Fruit fly (Drosophila melanogaster) whole organism, embryonic: ENCODE measurements around the gene CG43085.

ENCODE experiments used
- ATbp ChIP-seq: fragments of 200-800 bp; sonication (Bioruptor generic); optimal IDR thresholded peaks from 2 replicates; lab custom pipeline; 2017; ENCODE audit warnings: missing biosample characterization, mild to moderate bottlenecking, missing genetic modification characterization, missing genetic modification reagents
- CG10321 ChIP-seq: fragments of 200-800 bp; sonication (Bioruptor generic); IDR thresholded peaks from 2 replicates; pipeline ENCODE4 v1.3.6; 2022; ENCODE audit warnings: missing biosample characterization, missing genetic modification characterization
- CG12769 ChIP-seq: fragments of 200-800 bp; sonication (Bioruptor generic); optimal IDR thresholded peaks from 2 replicates; lab custom pipeline; 2019; ENCODE audit warnings: missing biosample characterization, mild to moderate bottlenecking, missing genetic modification characterization, moderate library complexity
- CG18262 ChIP-seq: fragments of 200-800 bp; optimal IDR thresholded peaks from 3 replicates; lab custom pipeline; 2019; ENCODE audit warnings: missing biosample characterization, mild to moderate bottlenecking, missing genetic modification characterization, moderate library complexity
- CG2199 ChIP-seq: fragments of 200-800 bp; sonication (Bioruptor generic); IDR thresholded peaks from 3 replicates; pipeline ENCODE4 v1.3.6; 2022; ENCODE audit warnings: missing biosample characterization, missing genetic modification characterization
- CG3281 ChIP-seq: fragments of 200-800 bp; sonication (Bioruptor generic); optimal IDR thresholded peaks from 3 replicates; lab custom pipeline; 2017; ENCODE audit warnings: missing biosample characterization, mild to moderate bottlenecking, missing genetic modification characterization
- CG4617 ChIP-seq: fragments of 200-800 bp; sonication (Bioruptor generic); optimal IDR thresholded peaks from 3 replicates; lab custom pipeline; 2016; ENCODE audit warnings: missing biosample characterization, missing genetic modification characterization, borderline replicate concordance
- CG7357 ChIP-seq: fragments of 200-800 bp; sonication (Bioruptor generic); IDR thresholded peaks from 3 replicates; pipeline ENCODE4 v1.3.6; 2022; ENCODE audit warnings: missing biosample characterization, missing genetic modification characterization
- CG7963 ChIP-seq: fragments of 200-800 bp; sonication (Bioruptor generic); IDR thresholded peaks from 3 replicates; pipeline ENCODE4 v1.3.6; 2022; ENCODE audit warnings: missing biosample characterization, missing genetic modification characterization; ENCODE audit not compliant: partially characterized antibody
- D ChIP-seq, 2 experiments: fragments of 200-800 bp in 1 of 2; fragments of >200 bp in 1 of 2; sonication (Bioruptor generic) in 1 of 2; optimal IDR thresholded peaks; 2 replicates in 1 of 2; 3 replicates in 1 of 2; lab custom pipeline; 2017; ENCODE audit warnings: mild to moderate bottlenecking in 1 of 2, missing biosample characterization in 1 of 2, missing genetic modification characterization in 1 of 2, missing genetic modification reagents in 1 of 2
- Drgx ChIP-seq: fragments of 200-800 bp; sonication (Bioruptor generic); IDR thresholded peaks from 2 replicates; pipeline ENCODE4 v1.3.6; 2022; ENCODE audit warnings: missing biosample characterization, missing genetic modification characterization
- Elba2 ChIP-seq: fragments of 200-800 bp; sonication (Bioruptor generic); optimal IDR thresholded peaks from 3 replicates; lab custom pipeline; 2016; ENCODE audit warnings: missing biosample characterization, missing genetic modification characterization
- Kr ChIP-seq: fragments of 200-800 bp; sonication (Bioruptor generic); optimal IDR thresholded peaks from 2 replicates; lab custom pipeline; 2017; ENCODE audit warnings: missing biosample characterization, mild to moderate bottlenecking, missing genetic modification characterization
- Med ChIP-seq: fragments of 200-800 bp; sonication (Bioruptor generic); peaks from one replicate; lab custom pipeline; 2016; ENCODE audit warnings: missing biosample characterization, missing genetic modification characterization, mild to moderate bottlenecking, inconsistent platforms, moderate library complexity
- Pdp1 ChIP-seq, 2 experiments: fragments of 200-800 bp; sonication (Bioruptor generic); optimal IDR thresholded peaks; 3 replicates each; lab custom pipeline; 2016; ENCODE audit warnings: missing biosample characterization in 2 of 2, missing genetic modification characterization in 2 of 2, mild to moderate bottlenecking in 1 of 2, moderate library complexity in 1 of 2
- Rx ChIP-seq: fragments of 200-800 bp; sonication (Bioruptor generic); IDR thresholded peaks from 2 replicates; pipeline ENCODE4 v1.3.6; 2022; ENCODE audit warnings: missing biosample characterization, missing genetic modification characterization
- Stat92E ChIP-seq, 3 experiments: fragments of >200 bp in 2 of 3; fragments of 200-800 bp in 1 of 3; sonication (Bioruptor generic) in 1 of 3; optimal IDR thresholded peaks; 2 replicates each; lab custom pipeline; 2017 to 2019; ENCODE audit warnings: missing biosample characterization in 3 of 3, missing genetic modification characterization in 3 of 3, mild to moderate bottlenecking in 1 of 3, moderate library complexity in 1 of 3
- Trl ChIP-seq, 3 experiments: fragments of >200 bp in 2 of 3; fragments of 200-800 bp in 1 of 3; sonication (Bioruptor generic) in 1 of 3; optimal IDR thresholded peaks; 2 replicates in 1 of 3; 3 replicates in 2 of 3; lab custom pipeline; 2016 to 2017; ENCODE audit warnings: missing biosample characterization in 1 of 3, missing genetic modification characterization in 1 of 3
- cad ChIP-seq: fragments of >200 bp; optimal IDR thresholded peaks from 2 replicates; lab custom pipeline; 2017; ENCODE audit warnings: missing biosample characterization, missing genetic modification characterization
- cg ChIP-seq: fragments of 200-800 bp; sonication (Bioruptor generic); optimal IDR thresholded peaks from 3 replicates; lab custom pipeline; 2019; ENCODE audit warnings: missing biosample characterization, mild to moderate bottlenecking, missing genetic modification characterization, moderate library complexity
- chif ChIP-seq, 2 experiments: fragments of 200-800 bp; sonication (Bioruptor generic); optimal IDR thresholded peaks; 3 replicates each; lab custom pipeline; 2016; ENCODE audit warnings: missing biosample characterization in 2 of 2, missing genetic modification characterization in 2 of 2
- chinmo ChIP-seq: fragments of 200-800 bp; sonication (Bioruptor generic); IDR thresholded peaks from 4 replicates; pipeline ENCODE4 v1.3.6; 2022; ENCODE audit warnings: missing biosample characterization, missing genetic modification characterization; ENCODE audit not compliant: partially characterized antibody
- chm ChIP-seq: fragments of 200-800 bp; sonication (Bioruptor generic); IDR thresholded peaks from 2 replicates; pipeline ENCODE4 v1.3.6; 2022; ENCODE audit warnings: missing biosample characterization, missing genetic modification characterization
- ci ChIP-seq: fragments of 200-800 bp; sonication (Bioruptor generic); IDR thresholded peaks from 3 replicates; pipeline ENCODE4 v1.3.6; 2022; ENCODE audit warnings: missing biosample characterization, missing genetic modification characterization
- cwo ChIP-seq: fragments of 200-800 bp; sonication (Bioruptor generic); optimal IDR thresholded peaks from 3 replicates; lab custom pipeline; 2017; ENCODE audit warnings: missing biosample characterization, missing genetic modification characterization, mild to moderate bottlenecking, moderate library complexity, missing genetic modification reagents
- gem ChIP-seq: fragments of 200-800 bp; sonication (Bioruptor generic); optimal IDR thresholded peaks from 2 replicates; lab custom pipeline; 2019; ENCODE audit warnings: missing biosample characterization, mild to moderate bottlenecking, missing genetic modification characterization, moderate library complexity
- grn ChIP-seq: fragments of 200-800 bp; sonication (Bioruptor generic); optimal IDR thresholded peaks from 3 replicates; lab custom pipeline; 2017; ENCODE audit warnings: missing biosample characterization, missing genetic modification characterization
- hb ChIP-seq: fragments of 200-800 bp; sonication (Bioruptor generic); IDR thresholded peaks from 3 replicates; pipeline ENCODE4 v1.3.6; 2022; ENCODE audit warnings: missing biosample characterization, missing genetic modification characterization; ENCODE audit not compliant: partially characterized antibody
- hth ChIP-seq: fragments of >200 bp; optimal IDR thresholded peaks from 2 replicates; lab custom pipeline; 2017; ENCODE audit warnings: inconsistent platforms
- insv ChIP-seq, 2 experiments: fragments of 200-800 bp; sonication (Bioruptor generic); optimal IDR thresholded peaks; 3 replicates each; lab custom pipeline; 2016 to 2018; ENCODE audit warnings: missing biosample characterization in 2 of 2, missing genetic modification characterization in 2 of 2
- inv ChIP-seq: fragments of 200-800 bp; sonication (Bioruptor generic); IDR thresholded peaks from 2 replicates; pipeline ENCODE4 v1.3.6; 2022; ENCODE audit warnings: missing biosample characterization, missing genetic modification characterization; ENCODE audit not compliant: partially characterized antibody
- mam ChIP-seq: fragments of 200-800 bp; sonication (Bioruptor generic); optimal IDR thresholded peaks from 3 replicates; lab custom pipeline; 2016; ENCODE audit warnings: missing biosample characterization, missing genetic modification characterization
- nom ChIP-seq: fragments of 200-800 bp; sonication (Bioruptor generic); optimal IDR thresholded peaks from 2 replicates; lab custom pipeline; 2017; ENCODE audit warnings: missing biosample characterization, missing genetic modification characterization, mild to moderate bottlenecking, moderate library complexity, missing genetic modification reagents
- phol ChIP-seq: fragments of 200-800 bp; sonication (Bioruptor generic); optimal IDR thresholded peaks from 3 replicates; lab custom pipeline; 2018; ENCODE audit warnings: missing biosample characterization, mild to moderate bottlenecking, missing genetic modification characterization, moderate library complexity
- psq ChIP-seq: fragments of 200-800 bp; sonication (Bioruptor generic); optimal IDR thresholded peaks from 2 replicates; lab custom pipeline; 2017; ENCODE audit warnings: missing biosample characterization, missing genetic modification characterization
- ranshi ChIP-seq: fragments of 200-800 bp; sonication (Bioruptor generic); IDR thresholded peaks from 2 replicates; pipeline ENCODE4 v1.3.6; 2022; ENCODE audit warnings: missing biosample characterization, missing genetic modification characterization
- rib ChIP-seq: fragments of 200-800 bp; sonication (Bioruptor generic); IDR thresholded peaks from 2 replicates; pipeline ENCODE4 v1.3.6; 2022; ENCODE audit warnings: missing biosample characterization, missing genetic modification characterization
- row ChIP-seq: fragments of 200-800 bp; sonication (Bioruptor generic); IDR thresholded peaks from 3 replicates; pipeline ENCODE4 v1.3.6; 2022; ENCODE audit warnings: missing biosample characterization, missing genetic modification characterization
- sd ChIP-seq: fragments of 200-800 bp; sonication (Bioruptor generic); optimal IDR thresholded peaks from 3 replicates; lab custom pipeline; 2018; ENCODE audit warnings: missing biosample characterization, mild to moderate bottlenecking, missing genetic modification characterization, moderate library complexity
- sens ChIP-seq: fragments of 200-800 bp; sonication (Bioruptor generic); peaks from one replicate; lab custom pipeline; 2016; ENCODE audit warnings: missing biosample characterization, missing genetic modification characterization
- sqz ChIP-seq: fragments of 200-800 bp; sonication (Bioruptor generic); optimal IDR thresholded peaks from 3 replicates; lab custom pipeline; 2018; ENCODE audit warnings: missing biosample characterization, mild to moderate bottlenecking, missing genetic modification characterization
- trh ChIP-seq: fragments of 200-800 bp; sonication (Bioruptor generic); optimal IDR thresholded peaks from 2 replicates; lab custom pipeline; 2016; ENCODE audit warnings: missing biosample characterization, missing genetic modification characterization
- vvl ChIP-seq: fragments of 200-800 bp; sonication (Bioruptor generic); IDR thresholded peaks from 2 replicates; pipeline ENCODE4 v1.3.6; 2022; ENCODE audit warnings: missing biosample characterization, missing genetic modification characterization

Gene CG43085

dm6 chr3L:17668386-17668944, 21.9 kb upstream of the CG43085 start:
- TF ChIP-seq cad (no peak), Kr (no peak), chm (peak; percentile 53; the same call in 1 of the 2 replicates), Trl (optimal IDR thresholded peaks at IDR 0.05; lab: Kevin White, UChicago) (peak in 1 of 2 experiments; percentile 7), Trl (GFP tag; optimal IDR thresholded peaks at IDR 0.05; lab: Kevin White, UChicago) (no peak), CG18262 (tag; lab: Kevin White, UChicago) (no peak), CG7963 (GFP tag; lab: Robert Waterston, UW) (no peak), trh (GFP tag; lab: Kevin White, UChicago) (no peak), CG12769 (tag; lab: Kevin White, UChicago) (peak; percentile 16), gem (tag; lab: Kevin White, UChicago) (no peak), row (GFP tag; lab: Robert Waterston, UW) (no peak), hb (no peak), Rx (GFP tag; lab: Robert Waterston, UW) (no peak), CG4617 (GFP tag; lab: Kevin White, UChicago) (no peak), Pdp1 (GFP tag; optimal IDR thresholded peaks at IDR 0.05; lab: Kevin White, UChicago) (peak in 1 of 2 experiments; percentile 58), Drgx (GFP tag; lab: Robert Waterston, UW) (0 out of 2 replicates have a peak, but pooled peaks have one; percentile 41), mam (GFP tag; lab: Kevin White, UChicago) (no peak), insv (GFP tag; optimal IDR thresholded peaks at IDR 0.05; lab: Kevin White, UChicago) (peak; percentile 14 to 86), CG3281 (no peak), ATbp (GFP tag; lab: Kevin White, UChicago) (no peak), Stat92E (GFP tag; optimal IDR thresholded peaks at IDR 0.05; lab: Kevin White, UChicago) (peak in 1 of 3 experiments; percentile 49), D (optimal IDR thresholded peaks at IDR 0.05; lab: Kevin White, UChicago) (no peak), D (GFP tag; optimal IDR thresholded peaks at IDR 0.05; lab: Kevin White, UChicago) (no peak), Elba2 (peak; percentile 94), CG2199 (0 out of 3 replicates have a peak, but pooled peaks have one; percentile 55), hth (lab: Kevin White, UChicago) (no peak), nom (no peak), ci (GFP tag; lab: Robert Waterston, UW) (0 out of 3 replicates have a peak, but pooled peaks have one; percentile 16), sqz (GFP tag; lab: Kevin White, UChicago) (peak; percentile 61), CG10321 (GFP tag; lab: Robert Waterston, UW) (peak; percentile 6; the same call in 1 of the 2 replicates), cg (GFP tag; lab: Kevin White, UChicago) (peak; percentile 78)

- TF ChIP-seq psq (peak; percentile 1), rib (GFP tag; lab: Robert Waterston, UW) (peak; percentile 37; the same call in 1 of the 2 replicates), Med (GFP tag; lab: Kevin White, UChicago) (peak; percentile 48), sd (peak; percentile 66), vvl (peak; percentile 22; the same call in 1 of the 2 replicates), grn (GFP tag; lab: Kevin White, UChicago) (peak; percentile 30), Trl (optimal IDR thresholded peaks at IDR 0.05; lab: Kevin White, UChicago) (peak; percentile 19 to 54), Trl (GFP tag; optimal IDR thresholded peaks at IDR 0.05; lab: Kevin White, UChicago) (no peak), ci (GFP tag; lab: Robert Waterston, UW) (0 out of 3 replicates have a peak, but pooled peaks have one; percentile 43), sens (peak; percentile 49), CG7357 (0 out of 3 replicates have a peak, but pooled peaks have one; percentile 30), chinmo (peak; percentile 56; the same call in 1 of the 4 replicates), D (optimal IDR thresholded peaks at IDR 0.05; lab: Kevin White, UChicago) (no peak), D (GFP tag; optimal IDR thresholded peaks at IDR 0.05; lab: Kevin White, UChicago) (no peak), gem (tag; lab: Kevin White, UChicago) (peak; percentile 10), chif (GFP tag; optimal IDR thresholded peaks at IDR 0.05; lab: Kevin White, UChicago) (no peak), inv (GFP tag; lab: Robert Waterston, UW) (no peak), ranshi (GFP tag; lab: Robert Waterston, UW) (no peak), cwo (GFP tag; lab: Kevin White, UChicago) (peak; percentile 43), phol (tag; lab: Kevin White, UChicago) (no peak)
These were observed 21.3 kb upstream of the CG43085 start for dm6 chr3L:17667642-17668362.
